Worm (Caenorhabditis elegans): ENCODE data around the gene twk-9.

twk-9 gene

ce11 chrIV:9692874-9693273, at the start of gene twk-9:
Gene twk-9 (plus strand): TSS chrIV:9693174.
- TF ChIP-seq nhr-28 (tag; optimal IDR thresholded peaks at IDR 0.05) (no peak), ceh-82 (tag; optimal IDR thresholded peaks at IDR 0.05) (no peak), nhr-11 (tag; optimal IDR thresholded peaks at IDR 0.05) (no peak), pqm-1 (tag; optimal IDR thresholded peaks at IDR 0.05) (no peak), nhr-237 (tag; optimal IDR thresholded peaks at IDR 0.05) (no peak), zag-1 (tag; optimal IDR thresholded peaks at IDR 0.05) (no peak), ceh-16 (tag; optimal IDR thresholded peaks at IDR 0.05) (no peak), ceh-9 (tag; optimal IDR thresholded peaks at IDR 0.05) (no peak)

- no peak for TF ChIP-seq nhr-23 (tag; optimal IDR thresholded peaks at IDR 0.05)
Measured at ce11 chrIV:9643188-9643587, 49.8 kb upstream of the twk-9 start, which contains the start of gene degl-2. Gene degl-2 (plus strand): TSS chrIV:9643488.

ce11 chrIV:9647789-9648361, 45.1 kb upstream of the twk-9 start, which contains the start of gene amph-1:
Gene amph-1 (minus strand): TSS chrIV:9647873.
- TF ChIP-seq ceh-28 (tag; optimal IDR thresholded peaks at IDR 0.05) (peak; percentile 52), lsy-12 (tag; optimal IDR thresholded peaks at IDR 0.05) (no peak), elt-1 (tag; optimal IDR thresholded peaks at IDR 0.05) (no peak), nhr-23 (tag; optimal IDR thresholded peaks at IDR 0.05) (peak; percentile 81), hmg-11 (tag; optimal IDR thresholded peaks at IDR 0.05) (peak; percentile 66), unc-39 (tag; optimal IDR thresholded peaks at IDR 0.05) (no peak), ztf-4 (tag; optimal IDR thresholded peaks at IDR 0.05) (no peak), elt-2 (tag; optimal IDR thresholded peaks at IDR 0.05) (peak; percentile 45), nfya-1 (tag; optimal IDR thresholded peaks at IDR 0.05; ENCODE audit: insufficient read depth) (peak; percentile 70), nhr-237 (tag; optimal IDR thresholded peaks at IDR 0.05) (no peak), ama-1 (optimal IDR thresholded peaks at IDR 0.05) (no peak), egl-5 (tag; optimal IDR thresholded peaks at IDR 0.05) (no peak), skn-1 (tag; optimal IDR thresholded peaks at IDR 0.05) (no peak), elt-3 (tag; optimal IDR thresholded peaks at IDR 0.05) (peak in 1 of 3 experiments; percentile 2), fos-1 (tag; optimal IDR thresholded peaks at IDR 0.05) (no peak), lin-39 (tag; optimal IDR thresholded peaks at IDR 0.05) (peak; percentile 17), nhr-67 (tag; optimal IDR thresholded peaks at IDR 0.05) (no peak), aly-2 (tag; optimal IDR thresholded peaks at IDR 0.05) (no peak), snpc-4 (tag; optimal IDR thresholded peaks at IDR 0.05) (no peak), nhr-12 (tag; optimal IDR thresholded peaks at IDR 0.05) (no peak), mml-1 (tag; optimal IDR thresholded peaks at IDR 0.05) (no peak), fkh-2 (tag; optimal IDR thresholded peaks at IDR 0.05) (no peak), pqm-1 (tag; optimal IDR thresholded peaks at IDR 0.05) (peak; percentile 17), nhr-25 (tag; optimal IDR thresholded peaks at IDR 0.05) (peak; percentile 21), ZK546.5 (tag; optimal IDR thresholded peaks at IDR 0.05) (no peak), eor-1 (tag; optimal IDR thresholded peaks at IDR 0.05) (no peak), mdl-1 (tag; optimal IDR thresholded peaks at IDR 0.05) (no peak), unc-62 (GFP tag; optimal IDR thresholded peaks at IDR 0.05) (no peak), daf-12 (tag; optimal IDR thresholded peaks at IDR 0.05) (no peak), jun-1 (tag; optimal IDR thresholded peaks at IDR 0.05) (no peak), nhr-11 (tag; optimal IDR thresholded peaks at IDR 0.05) (no peak), pha-4 (tag; optimal IDR thresholded peaks at IDR 0.05) (peak; percentile 8), tbx-2 (tag; optimal IDR thresholded peaks at IDR 0.05) (no peak), egl-27 (tag; optimal IDR thresholded peaks at IDR 0.05) (no peak), nhr-43 (tag; optimal IDR thresholded peaks at IDR 0.05; ENCODE audit: poor library complexity, severe bottlenecking) (no peak)

ce11 chrIV:9648682-9649081, 44.3 kb upstream of the twk-9 start, which contains the start of gene srm-3:
Gene srm-3 (plus strand): TSS chrIV:9648982.
- TF ChIP-seq zag-1 (tag; optimal IDR thresholded peaks at IDR 0.05) (no peak), fos-1 (tag; optimal IDR thresholded peaks at IDR 0.05) (no peak), skn-1 (tag; optimal IDR thresholded peaks at IDR 0.05) (no peak), nhr-25 (tag; optimal IDR thresholded peaks at IDR 0.05) (no peak), mdl-1 (tag; optimal IDR thresholded peaks at IDR 0.05) (no peak), ceh-82 (tag; optimal IDR thresholded peaks at IDR 0.05) (no peak), pha-4 (tag; optimal IDR thresholded peaks at IDR 0.05) (no peak)
